Fruit fly (Drosophila melanogaster) whole organism: ENCODE results near the gene Rac1.

Source experiments
- CG8478 ChIP-seq: fragments of >200 bp; optimal IDR thresholded peaks from 2 replicates; lab custom pipeline; 2018; ENCODE audit warnings: inconsistent platforms
- EcR ChIP-seq, 2 experiments: fragments of >200 bp; optimal IDR thresholded peaks; 2 replicates each; lab custom pipeline; 2017; ENCODE audit warnings: missing biosample characterization in 2 of 2, missing genetic modification characterization in 2 of 2, missing genetic modification reagents in 2 of 2
- psq ChIP-seq: fragments of >200 bp; optimal IDR thresholded peaks from 2 replicates; lab custom pipeline; 2017
- usp ChIP-seq: fragments of >200 bp; optimal IDR thresholded peaks from 2 replicates; lab custom pipeline; 2017; ENCODE audit warnings: missing biosample characterization, missing genetic modification characterization, mixed read lengths

- TF ChIP-seq CG8478 = no peak
- no peak for TF ChIP-seq EcR (GFP tag; optimal IDR thresholded peaks at IDR 0.05; lab: Kevin White, UChicago)
- no peak for TF ChIP-seq psq (lab: Kevin White, UChicago)
- no peak for TF ChIP-seq usp
Measured at dm6 chr3L:1280890-1281622, 21.4 kb downstream of the Rac1 start.
